Fruit fly (Drosophila melanogaster) whole organism, prepupa: ENCODE data around the gene Hr4.
A peak's percentile ranks its signal among the peaks of the same experiment; 100 is the strongest.

Source experiments
- Blimp-1 ChIP-seq: fragments of 200-800 bp; sonication (Bioruptor generic); optimal IDR thresholded peaks from 3 replicates; lab custom pipeline; 2017; ENCODE audit warnings: missing biosample characterization, missing genetic modification characterization, mild to moderate bottlenecking, moderate library complexity, missing genetic modification reagents
- CG10631 ChIP-seq: fragments of 200-800 bp; sonication (Bioruptor generic); optimal IDR thresholded peaks from 2 replicates; lab custom pipeline; 2016; ENCODE audit warnings: missing biosample characterization, missing genetic modification characterization
- CG10669 ChIP-seq: fragments of 200-800 bp; sonication (Bioruptor generic); optimal IDR thresholded peaks from 3 replicates; lab custom pipeline; 2018; ENCODE audit warnings: missing biosample characterization, mild to moderate bottlenecking, missing genetic modification characterization, moderate library complexity
- CG11294 ChIP-seq: fragments of 200-800 bp; sonication (Bioruptor generic); IDR thresholded peaks from 2 replicates; pipeline ENCODE4 v1.3.6; 2022; ENCODE audit warnings: missing biosample characterization, missing genetic modification characterization
- CG11902 ChIP-seq: fragments of 200-800 bp; sonication (Bioruptor generic); optimal IDR thresholded peaks from 3 replicates; lab custom pipeline; 2016; ENCODE audit warnings: missing biosample characterization, missing genetic modification characterization
- CG15336 ChIP-seq: fragments of 200-800 bp; sonication (Bioruptor generic); IDR thresholded peaks from 2 replicates; pipeline ENCODE4 v1.3.6; 2022; ENCODE audit warnings: missing biosample characterization, missing genetic modification characterization
- CG1621 ChIP-seq: fragments of 200-800 bp; sonication (Bioruptor generic); optimal IDR thresholded peaks from 3 replicates; lab custom pipeline; 2018; ENCODE audit warnings: missing biosample characterization, mild to moderate bottlenecking, missing genetic modification characterization
- CG16779 ChIP-seq: fragments of 200-800 bp; sonication (Bioruptor generic); optimal IDR thresholded peaks from 3 replicates; lab custom pipeline; 2017; ENCODE audit warnings: missing biosample characterization, mild to moderate bottlenecking, missing genetic modification characterization
- CG3032 ChIP-seq: fragments of 200-800 bp; optimal IDR thresholded peaks from 2 replicates; lab custom pipeline; 2019; ENCODE audit warnings: missing biosample characterization, mild to moderate bottlenecking, missing genetic modification characterization, moderate library complexity
- CG31627 ChIP-seq: fragments of 200-800 bp; sonication (Bioruptor generic); optimal IDR thresholded peaks from 3 replicates; lab custom pipeline; 2016; ENCODE audit warnings: missing biosample characterization, missing genetic modification characterization
- CG32006 ChIP-seq: fragments of 200-800 bp; sonication (Bioruptor generic); optimal IDR thresholded peaks from 3 replicates; lab custom pipeline; 2017; ENCODE audit warnings: missing biosample characterization, mild to moderate bottlenecking, missing genetic modification characterization
- CG34406 ChIP-seq: fragments of 200-800 bp; sonication (Bioruptor generic); optimal IDR thresholded peaks from 3 replicates; lab custom pipeline; 2016; ENCODE audit warnings: missing biosample characterization, missing genetic modification characterization
- CG3919 ChIP-seq: fragments of 200-800 bp; sonication (Bioruptor generic); optimal IDR thresholded peaks from 3 replicates; lab custom pipeline; 2016; ENCODE audit warnings: missing biosample characterization, missing genetic modification characterization
- CG4318 ChIP-seq: fragments of 200-800 bp; sonication (Bioruptor generic); optimal IDR thresholded peaks from 3 replicates; lab custom pipeline; 2017; ENCODE audit warnings: missing biosample characterization, mild to moderate bottlenecking, missing genetic modification characterization
- CG6163 ChIP-seq: fragments of 200-800 bp; sonication (Bioruptor generic); IDR thresholded peaks from 3 replicates; pipeline ENCODE4 v1.3.6; 2022; ENCODE audit warnings: missing biosample characterization, missing genetic modification characterization
- CG6276 ChIP-seq: fragments of 200-800 bp; sonication (Bioruptor generic); optimal IDR thresholded peaks from 2 replicates; lab custom pipeline; 2017; ENCODE audit warnings: missing biosample characterization, mild to moderate bottlenecking, missing genetic modification characterization
- CG6792 ChIP-seq: fragments of 200-800 bp; sonication (Bioruptor generic); optimal IDR thresholded peaks from 3 replicates; lab custom pipeline; 2016; ENCODE audit warnings: missing biosample characterization, missing genetic modification characterization
- CG6808 ChIP-seq: fragments of 200-800 bp; sonication (Bioruptor generic); optimal IDR thresholded peaks from 3 replicates; lab custom pipeline; 2017; ENCODE audit warnings: missing biosample characterization, missing genetic modification characterization, mild to moderate bottlenecking, moderate library complexity, missing genetic modification reagents
- CG7368 ChIP-seq: fragments of 200-800 bp; sonication (Bioruptor generic); optimal IDR thresholded peaks from 3 replicates; lab custom pipeline; 2016; ENCODE audit warnings: missing biosample characterization, missing genetic modification characterization
- CG8119 ChIP-seq: fragments of 200-800 bp; sonication (Bioruptor generic); IDR thresholded peaks from 3 replicates; pipeline ENCODE4 v1.3.6; 2022; ENCODE audit warnings: missing biosample characterization, missing genetic modification characterization
- CG8632 ChIP-seq: fragments of 200-800 bp; sonication (Bioruptor generic); optimal IDR thresholded peaks from 3 replicates; lab custom pipeline; 2016; ENCODE audit warnings: missing biosample characterization, missing genetic modification characterization
- CG9139 ChIP-seq: fragments of 200-800 bp; sonication (Bioruptor generic); optimal IDR thresholded peaks from 3 replicates; lab custom pipeline; 2017; ENCODE audit warnings: missing biosample characterization, mild to moderate bottlenecking, missing genetic modification characterization
- Eip78C ChIP-seq: fragments of 200-800 bp; sonication (Bioruptor generic); peaks from one replicate; lab custom pipeline; 2016; ENCODE audit warnings: missing biosample characterization, missing genetic modification characterization
- Eip93F ChIP-seq: fragments of 200-800 bp; sonication (Bioruptor generic); optimal IDR thresholded peaks from 2 replicates; lab custom pipeline; 2016; ENCODE audit warnings: missing biosample characterization, mild to moderate bottlenecking, missing genetic modification characterization
- Ets21C ChIP-seq: fragments of 200-800 bp; sonication (Bioruptor generic); optimal IDR thresholded peaks from 3 replicates; lab custom pipeline; 2016; ENCODE audit warnings: missing biosample characterization, missing genetic modification characterization
- Ets96B ChIP-seq: fragments of 200-800 bp; optimal IDR thresholded peaks from 2 replicates; lab custom pipeline; 2019; ENCODE audit warnings: missing biosample characterization, mild to moderate bottlenecking, missing genetic modification characterization, moderate library complexity
- Gug ChIP-seq: fragments of 200-800 bp; sonication (Bioruptor generic); IDR thresholded peaks from 2 replicates; pipeline ENCODE4 v1.3.6; 2022; ENCODE audit warnings: missing biosample characterization, missing genetic modification characterization
- Hr38 ChIP-seq: sonication (Bioruptor generic); optimal IDR thresholded peaks from 2 replicates; lab custom pipeline; 2016; ENCODE audit warnings: missing biosample characterization, missing genetic modification characterization
- Hr39 ChIP-seq: fragments of 200-800 bp; sonication (Bioruptor generic); optimal IDR thresholded peaks from 2 replicates; lab custom pipeline; 2016; ENCODE audit warnings: missing biosample characterization, missing genetic modification characterization
- Hr4 ChIP-seq: fragments of 200-800 bp; sonication (Bioruptor generic); optimal IDR thresholded peaks from 3 replicates; lab custom pipeline; 2016; ENCODE audit warnings: missing biosample characterization, missing genetic modification characterization
- Lpt ChIP-seq: fragments of 200-800 bp; sonication (Bioruptor generic); optimal IDR thresholded peaks from 3 replicates; lab custom pipeline; 2016; ENCODE audit warnings: missing biosample characterization, missing genetic modification characterization
- Met ChIP-seq: fragments of 200-800 bp; sonication (Bioruptor generic); optimal IDR thresholded peaks from 3 replicates; lab custom pipeline; 2016; ENCODE audit warnings: missing biosample characterization, missing genetic modification characterization
- OdsH ChIP-seq: fragments of 200-800 bp; sonication (Bioruptor generic); optimal IDR thresholded peaks from 3 replicates; lab custom pipeline; 2016; ENCODE audit warnings: missing biosample characterization, missing genetic modification characterization
- Smox ChIP-seq: fragments of 200-800 bp; sonication (Bioruptor generic); optimal IDR thresholded peaks from 3 replicates; lab custom pipeline; 2016; ENCODE audit warnings: missing biosample characterization, missing genetic modification characterization
- Sox102F ChIP-seq: fragments of 200-800 bp; sonication (Bioruptor generic); optimal IDR thresholded peaks from 2 replicates; lab custom pipeline; 2016; ENCODE audit warnings: missing biosample characterization, mild to moderate bottlenecking, missing genetic modification characterization
- Sox14 ChIP-seq: fragments of 200-800 bp; sonication (Bioruptor generic); optimal IDR thresholded peaks from 3 replicates; lab custom pipeline; 2016; ENCODE audit warnings: missing biosample characterization, missing genetic modification characterization
- achi ChIP-seq: fragments of 200-800 bp; sonication (Bioruptor generic); optimal IDR thresholded peaks from 3 replicates; lab custom pipeline; 2016; ENCODE audit warnings: missing biosample characterization, missing genetic modification characterization
- acj6 ChIP-seq: fragments of 200-800 bp; sonication (Bioruptor generic); optimal IDR thresholded peaks from 3 replicates; lab custom pipeline; 2016; ENCODE audit warnings: missing biosample characterization, missing genetic modification characterization
- dac ChIP-seq: fragments of 200-800 bp; sonication (Bioruptor generic); optimal IDR thresholded peaks from 2 replicates; lab custom pipeline; 2017; ENCODE audit warnings: missing biosample characterization, mild to moderate bottlenecking, missing genetic modification characterization
- dsx ChIP-seq: fragments of 200-800 bp; optimal IDR thresholded peaks from 3 replicates; lab custom pipeline; 2019; ENCODE audit warnings: missing biosample characterization, mild to moderate bottlenecking, missing genetic modification characterization, moderate library complexity; ENCODE audit not compliant: poor library complexity, severe bottlenecking
- eg ChIP-seq: fragments of 200-800 bp; sonication (Bioruptor generic); IDR thresholded peaks from 3 replicates; pipeline ENCODE4 v1.3.6; 2022; ENCODE audit warnings: missing biosample characterization, missing genetic modification characterization
- esn ChIP-seq: fragments of 200-800 bp; sonication (Bioruptor generic); optimal IDR thresholded peaks from 2 replicates; lab custom pipeline; 2016; ENCODE audit warnings: missing biosample characterization, mild to moderate bottlenecking, missing genetic modification characterization, moderate library complexity
- fd59A ChIP-seq: fragments of 200-800 bp; sonication (Bioruptor generic); optimal IDR thresholded peaks from 2 replicates; lab custom pipeline; 2017; ENCODE audit warnings: missing biosample characterization, mild to moderate bottlenecking, missing genetic modification characterization, missing genetic modification reagents
- fd85E ChIP-seq: fragments of 200-800 bp; sonication (Bioruptor generic); optimal IDR thresholded peaks from 3 replicates; lab custom pipeline; 2016; ENCODE audit warnings: missing biosample characterization, missing genetic modification characterization
- net ChIP-seq: fragments of 200-800 bp; sonication (Bioruptor generic); optimal IDR thresholded peaks from 3 replicates; lab custom pipeline; 2016; ENCODE audit warnings: missing biosample characterization, missing genetic modification characterization
- pdm3 ChIP-seq: fragments of 200-800 bp; sonication (Bioruptor generic); optimal IDR thresholded peaks from 3 replicates; lab custom pipeline; 2016; ENCODE audit warnings: missing biosample characterization, missing genetic modification characterization
- salr ChIP-seq, 2 experiments: fragments of 200-800 bp; sonication (Bioruptor generic); optimal IDR thresholded peaks; 3 replicates each; lab custom pipeline; 2016 to 2018; ENCODE audit warnings: missing biosample characterization in 2 of 2, missing genetic modification characterization in 2 of 2, mild to moderate bottlenecking in 1 of 2
- ss ChIP-seq, 2 experiments: fragments of 200-800 bp; sonication (Bioruptor generic); optimal IDR thresholded peaks; 2 replicates in 1 of 2; 3 replicates in 1 of 2; lab custom pipeline; 2017 to 2018; ENCODE audit warnings: mild to moderate bottlenecking in 2 of 2, missing biosample characterization in 2 of 2, missing genetic modification characterization in 2 of 2, moderate library complexity in 1 of 2
- vri ChIP-seq: fragments of 200-800 bp; sonication (Bioruptor generic); optimal IDR thresholded peaks from 3 replicates; lab custom pipeline; 2016; ENCODE audit warnings: missing biosample characterization, mild to moderate bottlenecking, missing genetic modification characterization

Gene Hr4

dm6 chrX:1965979-1966778, 24.4 kb downstream of the Hr4 start:
- TF ChIP-seq salr (GFP tag; optimal IDR thresholded peaks at IDR 0.05; lab: Kevin White, UChicago) (peak in 1 of 2 experiments; percentile 12), Hr39 (GFP tag; lab: Kevin White, UChicago) (no peak), CG11294 (peak; percentile 35; the same call in 1 of the 2 replicates), CG11902 (GFP tag; lab: Kevin White, UChicago) (no peak), Hr38 (GFP tag; lab: Kevin White, UChicago) (no peak), CG16779 (tag; lab: Kevin White, UChicago) (peak; percentile 19), acj6 (GFP tag; lab: Kevin White, UChicago) (no peak), CG6163 (GFP tag; lab: Robert Waterston, UW) (peak; percentile 72), Ets21C (no peak), OdsH (GFP tag; lab: Kevin White, UChicago) (peak; percentile 6), CG3919 (GFP tag; lab: Kevin White, UChicago) (no peak), Sox102F (GFP tag; lab: Kevin White, UChicago) (no peak), Met (GFP tag; lab: Kevin White, UChicago) (no peak), Lpt (peak; percentile 64), net (peak; percentile 14), CG15336 (GFP tag; lab: Robert Waterston, UW) (peak; percentile 69), pdm3 (GFP tag; lab: Kevin White, UChicago) (no peak), fd85E (GFP tag; lab: Kevin White, UChicago) (no peak), fd59A (GFP tag; lab: Kevin White, UChicago) (no peak), CG8119 (peak; percentile 72), Hr4 (GFP tag; lab: Kevin White, UChicago) (peak; percentile 25), CG31627 (GFP tag; lab: Kevin White, UChicago) (no peak), Gug (0 out of 2 replicates have a peak, but pooled peaks have one; percentile 21), CG6808 (GFP tag; lab: Kevin White, UChicago) (peak; percentile 25), dac (peak; percentile 23), CG4318 (GFP tag; lab: Kevin White, UChicago) (no peak), Blimp-1 (GFP tag; lab: Kevin White, UChicago) (peak; percentile 20), CG10669 (no peak), CG1621 (tag; lab: Kevin White, UChicago) (no peak), CG32006 (GFP tag; lab: Kevin White, UChicago) (peak; percentile 56), Smox (GFP tag; lab: Kevin White, UChicago) (no peak), CG34406 (no peak), CG3032 (no peak), achi (GFP tag; lab: Kevin White, UChicago) (no peak), CG9139 (GFP tag; lab: Kevin White, UChicago) (no peak), eg (GFP tag; lab: Robert Waterston, UW) (peak; percentile 87), CG10631 (GFP tag; lab: Kevin White, UChicago) (no peak), Ets96B (tag; lab: Kevin White, UChicago) (peak; percentile 11), Eip78C (GFP tag; lab: Kevin White, UChicago) (peak; percentile 68), esn (GFP tag; lab: Kevin White, UChicago) (no peak), vri (GFP tag; lab: Kevin White, UChicago) (no peak), CG8632 (GFP tag; lab: Kevin White, UChicago) (no peak), Sox14 (GFP tag; lab: Kevin White, UChicago) (peak; percentile 41), CG7368 (GFP tag; lab: Kevin White, UChicago) (no peak), ss (GFP tag; optimal IDR thresholded peaks at IDR 0.05; lab: Kevin White, UChicago) (peak in 1 of 2 experiments; percentile 29), Eip93F (GFP tag; lab: Kevin White, UChicago) (no peak), dsx (GFP tag; lab: Kevin White, UChicago) (no peak), CG6276 (GFP tag; lab: Kevin White, UChicago) (peak; percentile 87), CG6792 (GFP tag; lab: Kevin White, UChicago) (no peak)
